Fruit fly (Drosophila melanogaster): ENCODE measurements around the gene Qtzl.

The Qtzl gene

DNA sequence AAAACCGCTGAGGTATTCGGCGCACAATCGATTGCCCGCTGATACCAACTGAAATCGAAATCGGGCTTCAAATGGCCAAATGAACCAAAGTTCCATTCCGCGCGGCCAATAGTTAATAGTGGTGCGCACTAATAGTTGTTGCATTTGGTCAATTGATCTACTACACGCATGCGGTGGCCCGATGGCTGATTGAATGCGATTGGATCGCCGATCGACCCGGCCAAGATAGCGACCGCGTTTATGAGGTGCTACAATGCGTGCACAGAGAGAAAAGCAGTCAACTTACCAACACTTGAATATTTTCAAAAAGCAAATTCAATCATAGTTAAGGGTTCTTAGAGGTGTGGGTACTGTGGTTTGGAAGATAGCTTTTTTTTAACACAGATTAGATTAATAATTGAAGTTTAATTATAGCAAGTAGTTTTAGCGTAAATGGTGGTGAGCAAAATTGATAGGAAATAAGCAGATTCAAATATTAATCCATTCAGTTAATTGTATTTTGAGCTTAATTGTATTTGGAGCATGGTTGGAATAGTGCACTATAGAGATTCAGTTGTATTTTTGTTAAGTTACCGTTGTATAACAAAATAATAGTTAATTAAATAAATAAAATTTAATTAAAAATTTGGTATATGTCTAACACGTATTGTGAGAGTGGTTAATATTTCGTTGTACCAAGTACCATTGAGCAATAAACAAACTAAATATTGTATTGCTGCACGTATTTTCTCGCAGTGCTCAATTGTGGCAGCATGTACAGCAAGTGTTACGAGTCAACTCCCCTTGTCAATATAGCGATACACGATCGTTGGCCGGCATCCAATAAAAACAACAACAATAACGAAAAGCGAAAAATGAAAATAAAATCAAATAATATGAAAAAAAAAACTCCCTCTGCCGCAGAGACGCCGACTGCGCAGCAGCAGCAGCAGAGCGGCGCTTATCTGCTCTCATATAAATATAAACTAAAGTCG, 31.2 kb downstream of the Qtzl start:
- TF ChIP-seq noc (tag; optimal IDR thresholded peaks at IDR 0.05) = peak; percentile 51

DNA sequence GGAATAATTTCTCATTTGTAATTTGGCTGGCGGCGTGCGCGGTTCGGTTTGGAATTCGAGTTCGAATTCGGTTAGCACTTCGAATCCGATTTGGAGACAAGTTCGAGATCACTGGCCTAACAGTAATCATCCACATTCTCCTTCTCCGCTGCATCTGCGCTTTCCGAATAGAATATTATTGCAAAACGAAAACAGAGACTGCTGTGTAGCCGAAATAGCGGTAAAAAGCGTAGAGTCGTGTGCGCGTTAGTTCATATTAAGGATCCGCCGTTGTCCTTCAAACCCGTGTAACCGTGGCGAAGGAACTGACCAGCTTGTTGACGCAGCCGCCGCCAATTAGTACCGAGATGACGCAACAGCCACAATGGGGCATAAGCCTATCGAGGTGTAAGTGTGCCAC, 31.9 kb downstream of the Qtzl start, which contains the start of gene dmGlut:
TSS of gene dmGlut (plus strand) at position 4 of the 400 bp plus-strand sequence.
- TF ChIP-seq noc (tag; optimal IDR thresholded peaks at IDR 0.05) = no peak

DNA sequence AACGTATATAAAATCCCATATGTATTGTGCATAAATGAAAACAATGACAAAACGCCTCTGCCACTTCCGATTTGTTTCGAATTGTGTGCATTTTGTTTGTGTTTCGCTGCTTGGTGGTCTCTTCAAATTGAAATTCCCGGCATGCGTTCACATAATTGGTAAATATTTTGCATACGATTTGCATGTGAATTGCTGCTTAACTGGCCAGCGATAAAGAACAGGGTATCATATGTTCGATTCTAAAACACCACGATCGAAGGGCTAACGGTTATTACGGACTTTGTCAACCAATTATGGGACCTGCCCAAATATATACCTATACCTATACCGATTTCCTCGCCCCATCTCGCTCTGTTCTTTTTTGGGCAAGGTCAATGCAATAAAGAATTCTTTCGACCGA, 32.6 kb downstream of the Qtzl start:
- TF ChIP-seq noc (tag; optimal IDR thresholded peaks at IDR 0.05) = no peak

- TF ChIP-seq noc (tag; optimal IDR thresholded peaks at IDR 0.05) = no peak
Observed at dm6 chr2L:12028808-12029207, 33.3 kb downstream of the Qtzl start.

dm6 chr2L:12029594-12030197, 34.2 kb downstream of the Qtzl start:
- peak; percentile 89 for TF ChIP-seq noc (tag; optimal IDR thresholded peaks at IDR 0.05)

- TF ChIP-seq noc (tag; optimal IDR thresholded peaks at IDR 0.05) = peak; percentile 79
Observed at dm6 chr2L:12030552-12031131, 35.1 kb downstream of the Qtzl start.

DNA sequence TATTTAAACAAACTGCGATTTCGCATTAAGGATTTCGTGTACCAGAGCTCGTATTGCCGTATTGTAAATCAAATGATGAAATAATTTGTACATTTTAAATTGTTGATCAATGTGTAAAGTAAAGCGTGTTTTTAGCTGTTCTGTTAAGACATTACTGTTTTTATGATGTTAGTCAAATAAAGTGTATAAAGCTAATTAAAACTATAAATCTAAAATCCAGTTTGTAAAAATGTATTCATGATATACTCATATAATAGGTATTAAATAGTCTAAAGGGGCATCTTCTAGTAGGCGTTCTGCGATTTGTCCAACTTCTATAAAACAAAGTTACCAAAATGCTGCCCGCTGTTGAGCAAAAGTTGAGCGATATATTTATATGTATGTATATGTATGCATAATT, 38.4 kb downstream of the Qtzl start, which contains the start of gene CG18788:
TSS of gene CG18788 (plus strand) at position 301 of the 400 bp plus-strand sequence.
- TF ChIP-seq noc (tag; optimal IDR thresholded peaks at IDR 0.05) = no peak

DNA sequence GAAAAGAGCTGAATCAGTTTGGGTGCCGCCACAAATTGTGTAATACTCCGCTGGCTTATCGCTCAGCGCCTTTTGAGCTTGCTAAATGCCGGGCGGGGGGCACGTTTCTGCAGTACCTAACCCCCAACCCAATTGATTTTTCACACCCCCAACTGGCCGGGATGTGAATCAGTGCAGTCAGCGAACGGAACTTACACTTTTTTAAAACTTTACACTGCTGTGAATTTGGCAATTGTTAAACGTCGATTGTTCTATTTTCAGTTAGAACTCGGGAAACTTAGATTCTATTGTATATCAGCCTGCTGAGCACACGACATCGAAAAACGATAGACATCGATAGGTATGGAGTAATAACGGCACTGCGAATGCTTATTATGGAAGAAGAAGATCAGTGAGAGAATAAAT, 42.6 kb downstream of the Qtzl start, which contains the start of gene Tom70:
TSS of gene Tom70 (minus strand) at position 335 of the 405 bp plus-strand sequence.
- TF ChIP-seq noc (tag; optimal IDR thresholded peaks at IDR 0.05) = no peak

- TF ChIP-seq noc (tag; optimal IDR thresholded peaks at IDR 0.05) = no peak
Observed at dm6 chr2L:12040510-12040909, 45.0 kb downstream of the Qtzl start, which contains the start of gene CG6766. CG6766 (minus strand) TSS chr2L:12040689.

DNA sequence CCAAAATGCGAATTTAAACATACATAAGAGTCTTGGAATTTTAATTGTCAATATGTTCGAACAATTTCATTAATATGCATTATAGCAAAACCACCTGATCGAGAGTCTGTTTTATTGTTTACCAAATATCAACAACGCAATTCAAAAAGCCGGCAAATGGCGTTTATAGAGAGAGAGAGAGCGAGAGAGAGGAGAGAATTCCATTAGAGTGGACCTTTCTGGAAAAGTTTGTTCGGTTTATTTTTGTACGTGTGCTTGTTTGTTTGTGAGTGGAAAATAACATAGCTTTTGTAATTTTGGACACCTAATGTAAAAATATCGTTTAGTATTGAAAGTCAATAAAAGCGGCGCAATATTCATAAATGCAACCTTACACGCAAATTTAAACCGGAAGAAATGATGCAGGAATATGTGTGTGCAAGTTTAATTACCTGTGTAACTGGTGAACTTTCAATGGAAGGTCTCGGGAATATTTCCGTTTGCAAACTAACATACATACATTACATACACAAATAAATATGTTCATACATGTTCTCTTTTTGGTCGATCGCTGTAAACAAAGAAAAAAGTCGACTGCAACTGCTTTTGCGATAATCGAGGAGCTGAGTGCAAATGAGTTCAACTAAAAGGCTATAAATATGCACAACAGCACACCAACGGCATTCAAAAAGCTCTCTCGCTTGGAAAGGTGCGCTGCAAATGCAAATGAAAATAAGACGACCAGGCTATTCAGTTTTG, 49.2 kb downstream of the Qtzl start, which contains the start of gene CG6785:
TSS of gene CG6785 (minus strand) at position 588 of the 738 bp plus-strand sequence.
- peak; percentile 84 for TF ChIP-seq noc (tag; optimal IDR thresholded peaks at IDR 0.05)

dm6 chr2L:12045578-12045940, 50.0 kb downstream of the Qtzl start:
- no peak for TF ChIP-seq noc (tag; optimal IDR thresholded peaks at IDR 0.05)
